Worm (Caenorhabditis elegans) whole organism, young adult: ENCODE results near the gene srx-33.
A peak's percentile ranks its signal among the peaks of the same experiment; 100 is the strongest.

Experiments used
- B0019.2 ChIP-seq: fragments of 200-800 bp; sonication (Bioruptor generic); conservative IDR thresholded peaks from 2 replicates; pipeline ENCODE4 v1.3.6; 2022; ENCODE audit warnings: missing genetic modification reagents, missing genetic modification characterization, missing compliant biosample characterization
- B0261.1 ChIP-seq: sonication (generic microtip); optimal IDR thresholded peaks from 2 replicates; lab custom pipeline; 2016; ENCODE audit warnings: mild to moderate bottlenecking, missing genetic modification characterization, moderate library complexity, missing compliant biosample characterization
- B0336.3 ChIP-seq: fragments of 200-800 bp; sonication (Bioruptor generic); IDR thresholded peaks from 2 replicates; pipeline ENCODE4 v1.3.6; 2022; ENCODE audit warnings: missing genetic modification characterization, missing compliant biosample characterization
- F22D6.2 ChIP-seq: sonication (generic microtip); optimal IDR thresholded peaks from 2 replicates; lab custom pipeline; 2016; ENCODE audit warnings: mild to moderate bottlenecking, missing genetic modification characterization, missing compliant biosample characterization
- F39B2.1 ChIP-seq: fragments of 200-800 bp; sonication (Bioruptor generic); IDR thresholded peaks from 2 replicates; pipeline ENCODE4 v1.3.6; 2022; ENCODE audit warnings: missing genetic modification reagents, missing genetic modification characterization, missing compliant biosample characterization
- F57A8.1 ChIP-seq: fragments of 200-800 bp; sonication (Bioruptor generic); optimal IDR thresholded peaks from 2 replicates; lab custom pipeline; 2018; ENCODE audit warnings: mild to moderate bottlenecking, missing genetic modification characterization, moderate library complexity, missing compliant biosample characterization
- ZK185.1 ChIP-seq: sonication (generic microtip); optimal IDR thresholded peaks from 2 replicates; lab custom pipeline; 2016; ENCODE audit warnings: mild to moderate bottlenecking, missing genetic modification characterization, missing compliant biosample characterization; ENCODE audit not compliant: poor library complexity, severe bottlenecking
- ama-1 ChIP-seq, 3 experiments: fragments of 150-350 bp in 1 of 3; sonication (generic microtip) in 2 of 3; optimal IDR thresholded peaks; 2 replicates each; lab custom pipeline; 2014 to 2018; ENCODE audit warnings: missing biosample characterization in 2 of 3, missing genetic modification characterization in 2 of 3, missing genetic modification reagents in 2 of 3
- aptf-3 ChIP-seq: fragments of 200-800 bp; sonication (Bioruptor generic); IDR thresholded peaks from 2 replicates; pipeline ENCODE4 v1.3.6; 2022; ENCODE audit warnings: missing genetic modification characterization, missing compliant biosample characterization
- attf-5 ChIP-seq: fragments of 200-800 bp; sonication (Bioruptor generic); optimal IDR thresholded peaks from 2 replicates; lab custom pipeline; 2018; ENCODE audit warnings: mild to moderate bottlenecking, missing genetic modification characterization, missing compliant biosample characterization
- attf-6 ChIP-seq: fragments of 200-800 bp; sonication (Bioruptor generic); IDR thresholded peaks from 2 replicates; pipeline ENCODE4 v1.3.6; 2022; ENCODE audit warnings: missing genetic modification reagents, missing genetic modification characterization, missing compliant biosample characterization
- bed-2 ChIP-seq: fragments of 200-800 bp; sonication (Bioruptor generic); IDR thresholded peaks from 2 replicates; pipeline ENCODE4 v1.3.6; 2022; ENCODE audit warnings: missing genetic modification reagents, missing genetic modification characterization, missing compliant biosample characterization
- ccch-3 ChIP-seq: fragments of 200-800 bp; sonication (Bioruptor generic); optimal IDR thresholded peaks from 2 replicates; lab custom pipeline; 2018; ENCODE audit warnings: mild to moderate bottlenecking, missing genetic modification characterization, missing compliant biosample characterization
- ceh-100 ChIP-seq: fragments of 200-800 bp; sonication (Bioruptor generic); IDR thresholded peaks from 2 replicates; pipeline ENCODE4 v1.3.6; 2022; ENCODE audit warnings: missing genetic modification reagents, missing genetic modification characterization, missing compliant biosample characterization
- ceh-40 ChIP-seq: fragments of 200-800 bp; sonication (Bioruptor generic); IDR thresholded peaks from 2 replicates; pipeline ENCODE4 v1.3.6; 2022; ENCODE audit warnings: missing genetic modification characterization, missing compliant biosample characterization
- ceh-58 ChIP-seq: fragments of 200-800 bp; sonication (Bioruptor generic); IDR thresholded peaks from 2 replicates; pipeline ENCODE4 v1.3.6; 2022; ENCODE audit warnings: missing genetic modification characterization, missing compliant biosample characterization
- chd-7 ChIP-seq: sonication (generic microtip); optimal IDR thresholded peaks from 2 replicates; lab custom pipeline; 2016; ENCODE audit warnings: mild to moderate bottlenecking, missing genetic modification characterization, moderate library complexity, missing compliant biosample characterization
- egl-18 ChIP-seq: fragments of 200-800 bp; sonication (Bioruptor generic); IDR thresholded peaks from 2 replicates; pipeline ENCODE4 v1.3.6; 2022; ENCODE audit warnings: missing genetic modification reagents, missing genetic modification characterization, missing compliant biosample characterization
- hmg-1.2 ChIP-seq: fragments of 200-800 bp; sonication (Bioruptor generic); IDR thresholded peaks from 2 replicates; pipeline ENCODE4 v1.3.6; 2022; ENCODE audit warnings: missing genetic modification reagents, missing genetic modification characterization, missing compliant biosample characterization
- let-526 ChIP-seq: fragments of 200-800 bp; sonication (Bioruptor generic); IDR thresholded peaks from 2 replicates; pipeline ENCODE4 v1.3.6; 2022; ENCODE audit warnings: missing genetic modification reagents, missing genetic modification characterization, missing compliant biosample characterization
- lin-26 ChIP-seq: fragments of 200-800 bp; sonication (Bioruptor generic); IDR thresholded peaks from 2 replicates; pipeline ENCODE4 v1.3.6; 2022; ENCODE audit warnings: missing genetic modification reagents, missing genetic modification characterization, missing compliant biosample characterization
- lsl-1 ChIP-seq: fragments of 200-800 bp; sonication (Bioruptor generic); optimal IDR thresholded peaks from 2 replicates; lab custom pipeline; 2018; ENCODE audit warnings: mild to moderate bottlenecking, missing genetic modification characterization, moderate library complexity, missing compliant biosample characterization
- madf-3 ChIP-seq: fragments of 200-800 bp; sonication (Bioruptor generic); IDR thresholded peaks from 2 replicates; pipeline ENCODE4 v1.3.6; 2022; ENCODE audit warnings: missing genetic modification reagents, missing genetic modification characterization, missing compliant biosample characterization
- madf-6 ChIP-seq: fragments of 200-800 bp; sonication (Bioruptor generic); IDR thresholded peaks from 2 replicates; pipeline ENCODE4 v1.3.6; 2022; ENCODE audit warnings: missing genetic modification reagents, missing genetic modification characterization, missing compliant biosample characterization
- mes-4 ChIP-seq: sonication (generic microtip); optimal IDR thresholded peaks from 2 replicates; lab custom pipeline; 2016; ENCODE audit warnings: missing genotype, missing genetic modification characterization, missing compliant biosample characterization
- nfya-2 ChIP-seq: fragments of 200-800 bp; sonication (Bioruptor generic); IDR thresholded peaks from 2 replicates; pipeline ENCODE4 v1.3.6; 2022; ENCODE audit warnings: missing genetic modification reagents, missing genetic modification characterization, missing compliant biosample characterization
- nhr-120 ChIP-seq: fragments of 200-800 bp; sonication (Bioruptor generic); IDR thresholded peaks from 2 replicates; pipeline ENCODE4 v1.3.6; 2022; ENCODE audit warnings: missing genetic modification characterization, missing compliant biosample characterization
- nhr-179 ChIP-seq: sonication (generic microtip); optimal IDR thresholded peaks from 2 replicates; lab custom pipeline; 2016; ENCODE audit warnings: mild to moderate bottlenecking, missing genetic modification characterization, missing compliant biosample characterization
- rec-8 ChIP-seq, 2 experiments: sonication (generic microtip); optimal IDR thresholded peaks; 2 replicates each; lab custom pipeline; 2016; ENCODE audit warnings: mild to moderate bottlenecking in 2 of 2, missing genetic modification characterization in 2 of 2, missing genetic modification reagents in 2 of 2, missing genotype in 2 of 2, missing biosample characterization in 1 of 2, missing compliant biosample characterization in 1 of 2, moderate library complexity in 1 of 2
- repo-1 ChIP-seq: sonication (generic microtip); optimal IDR thresholded peaks from 2 replicates; lab custom pipeline; 2017; ENCODE audit warnings: mild to moderate bottlenecking, missing genetic modification characterization, missing compliant biosample characterization
- rpc-1 ChIP-seq, 2 experiments: fragments of 150-350 bp in 1 of 2; sonication (generic microtip) in 1 of 2; optimal IDR thresholded peaks; 2 replicates each; lab custom pipeline; 2014 to 2018; ENCODE audit warnings: missing biosample characterization in 1 of 2, missing genetic modification characterization in 1 of 2, missing genetic modification reagents in 1 of 2, missing genotype in 1 of 2
- sea-2 ChIP-seq: fragments of 200-800 bp; sonication (Bioruptor generic); IDR thresholded peaks from 2 replicates; pipeline ENCODE4 v1.3.6; 2022; ENCODE audit warnings: missing genetic modification characterization, missing compliant biosample characterization
- snpc-1.1 ChIP-seq: sonication (generic microtip); optimal IDR thresholded peaks from 2 replicates; lab custom pipeline; 2017; ENCODE audit warnings: missing genetic modification characterization, mild to moderate bottlenecking, missing compliant biosample characterization, antibody characterized with exemption, moderate library complexity, missing genotype, missing genetic modification reagents; ENCODE audit not compliant: insufficient read depth
- snpc-1.3 ChIP-seq: sonication (generic microtip); optimal IDR thresholded peaks from 2 replicates; lab custom pipeline; 2017; ENCODE audit warnings: missing genetic modification characterization, mild to moderate bottlenecking, missing compliant biosample characterization, antibody characterized with exemption, moderate library complexity, missing genotype, missing genetic modification reagents; ENCODE audit not compliant: insufficient read depth
- snpc-3.4 ChIP-seq: sonication (generic microtip); optimal IDR thresholded peaks from 2 replicates; lab custom pipeline; 2017; ENCODE audit warnings: missing genetic modification characterization, mild to moderate bottlenecking, missing compliant biosample characterization, antibody characterized with exemption, moderate library complexity, missing genotype, missing genetic modification reagents
- snpc-4 ChIP-seq, 5 experiments: fragments of 150-350 bp in 1 of 5; sonication (generic microtip) in 4 of 5; optimal IDR thresholded peaks; 2 replicates each; lab custom pipeline; 2014 to 2018; ENCODE audit warnings: missing genetic modification characterization in 5 of 5, missing biosample characterization in 3 of 5, antibody characterized with exemption in 2 of 5, mild to moderate bottlenecking in 2 of 5, missing compliant biosample characterization in 2 of 5, missing genotype in 2 of 5, moderate library complexity in 2 of 5, missing genetic modification reagents in 1 of 5
- somi-1 ChIP-seq: fragments of 200-800 bp; sonication (Bioruptor generic); optimal IDR thresholded peaks from 2 replicates; lab custom pipeline; 2018; ENCODE audit warnings: mild to moderate bottlenecking, missing genetic modification characterization, missing compliant biosample characterization
- tbp1 ChIP-seq: fragments of 200-800 bp; sonication (Bioruptor generic); optimal IDR thresholded peaks from 2 replicates; lab custom pipeline; 2018; ENCODE audit warnings: mild to moderate bottlenecking, missing genetic modification characterization, missing compliant biosample characterization
- tbx-9 ChIP-seq: sonication (generic microtip); optimal IDR thresholded peaks from 2 replicates; lab custom pipeline; 2016; ENCODE audit warnings: borderline replicate concordance, missing genetic modification characterization, inconsistent platforms, missing compliant biosample characterization
- xnd-1 ChIP-seq: sonication (generic microtip); optimal IDR thresholded peaks from 2 replicates; lab custom pipeline; 2016; ENCODE audit warnings: missing genotype, missing genetic modification reagents, missing genetic modification characterization, missing compliant biosample characterization
- ztf-22 ChIP-seq: fragments of 200-800 bp; sonication (Bioruptor generic); optimal IDR thresholded peaks from 2 replicates; lab custom pipeline; 2018; ENCODE audit warnings: mild to moderate bottlenecking, missing genetic modification characterization, moderate library complexity, missing compliant biosample characterization
- ztf-25 ChIP-seq: fragments of 200-800 bp; sonication (Bioruptor generic); IDR thresholded peaks from 2 replicates; pipeline ENCODE4 v1.3.6; 2022; ENCODE audit warnings: missing genetic modification reagents, missing genetic modification characterization, missing compliant biosample characterization
- ztf-6 ChIP-seq: fragments of 200-800 bp; sonication (Bioruptor generic); IDR thresholded peaks from 2 replicates; pipeline ENCODE4 v1.3.6; 2022; ENCODE audit warnings: missing genetic modification reagents, missing genetic modification characterization, missing compliant biosample characterization

srx-33 gene

ce11 chrV:7069605-7070004, 49.1 kb downstream of the srx-33 start:
- TF ChIP-seq nhr-120 (no peak), snpc-1.3 (tag; lab: Kevin White, UChicago) (no peak), tbp1 (GFP tag; lab: Kevin White, UChicago) (peak; percentile 85), snpc-3.4 (tag; lab: Kevin White, UChicago) (no peak), snpc-1.1 (tag; lab: Kevin White, UChicago) (no peak), B0261.1 (tag; lab: Kevin White, UChicago) (peak; percentile 64), nfya-2 (GFP tag; lab: Robert Waterston, UW) (no peak), rec-8 (tag; optimal IDR thresholded peaks at IDR 0.05; lab: Kevin White, UChicago) (no peak), ceh-58 (GFP tag; lab: Robert Waterston, UW) (no peak), madf-6 (GFP tag; lab: Robert Waterston, UW) (0 out of 2 replicates have a peak, but pooled peaks have one; percentile 11), rpc-1 (optimal IDR thresholded peaks at IDR 0.05; lab: Kevin White, UChicago) (peak; percentile 53), rpc-1 (tag; optimal IDR thresholded peaks at IDR 0.05; lab: Kevin White, UChicago) (peak; percentile 68), lin-26 (peak; percentile 55; the same call in 1 of the 2 replicates), ama-1 (optimal IDR thresholded peaks at IDR 0.05; lab: Kevin White, UChicago) (no peak), ama-1 (GFP tag; optimal IDR thresholded peaks at IDR 0.05; lab: Kevin White, UChicago) (no peak), attf-5 (GFP tag; lab: Kevin White, UChicago) (no peak), egl-18 (GFP tag; lab: Robert Waterston, UW) (no peak), sea-2 (no peak), madf-3 (GFP tag; lab: Robert Waterston, UW) (no peak), aptf-3 (no peak), snpc-4 (GFP tag; optimal IDR thresholded peaks at IDR 0.05; lab: Kevin White, UChicago) (no peak), snpc-4 (tag; optimal IDR thresholded peaks at IDR 0.05; lab: Kevin White, UChicago) (peak in 1 of 4 experiments; percentile 8), F39B2.1 (no peak), hmg-1.2 (GFP tag; lab: Robert Waterston, UW) (0 out of 2 replicates have a peak, but pooled peaks have one; percentile 10), tbx-9 (tag; lab: Kevin White, UChicago) (no peak), ztf-6 (no peak), ZK185.1 (tag; lab: Kevin White, UChicago) (no peak), ztf-25 (0 out of 2 replicates have a peak, but pooled peaks have one; percentile 40), ceh-100 (GFP tag; lab: Robert Waterston, UW) (no peak), lsl-1 (GFP tag; lab: Kevin White, UChicago) (no peak), ccch-3 (GFP tag; lab: Kevin White, UChicago) (no peak), mes-4 (no peak), let-526 (GFP tag; lab: Robert Waterston, UW) (no peak), repo-1 (tag; lab: Kevin White, UChicago) (no peak), chd-7 (tag; lab: Kevin White, UChicago) (no peak), ceh-40 (GFP tag; lab: Robert Waterston, UW) (no peak), F22D6.2 (tag; lab: Kevin White, UChicago) (no peak), F57A8.1 (GFP tag; lab: Kevin White, UChicago) (no peak), somi-1 (GFP tag; lab: Kevin White, UChicago) (no peak), xnd-1 (tag; lab: Kevin White, UChicago) (no peak), bed-2 (no peak), B0019.2 (no peak), ztf-22 (GFP tag; lab: Kevin White, UChicago) (no peak), B0336.3 (no peak), nhr-179 (tag; lab: Kevin White, UChicago) (no peak), attf-6 (GFP tag; lab: Robert Waterston, UW) (no peak)
